Worm (Caenorhabditis elegans): ENCODE results near the gene F52H3.6.

ce11 chrII:10001065-10001464 lies 27.2 kb downstream of the F52H3.6 start, which contains the start of gene nlt-1:
- TF ChIP-seq ama-1 (optimal IDR thresholded peaks at IDR 0.05) (no peak), unc-62 (GFP tag; optimal IDR thresholded peaks at IDR 0.05) (no peak), snpc-4 (tag; optimal IDR thresholded peaks at IDR 0.05) (no peak), nfya-1 (tag; optimal IDR thresholded peaks at IDR 0.05; ENCODE audit: insufficient read depth) (no peak), ZK546.5 (tag; optimal IDR thresholded peaks at IDR 0.05) (no peak), nhr-25 (tag; optimal IDR thresholded peaks at IDR 0.05) (no peak), nhr-237 (tag; optimal IDR thresholded peaks at IDR 0.05) (no peak), sea-2 (GFP tag; optimal IDR thresholded peaks at IDR 0.05) (no peak), aly-2 (tag; optimal IDR thresholded peaks at IDR 0.05) (no peak), ztf-11 (tag; optimal IDR thresholded peaks at IDR 0.05) (no peak), elt-3 (tag; optimal IDR thresholded peaks at IDR 0.05) (no peak), nhr-76 (tag; optimal IDR thresholded peaks at IDR 0.05) (no peak)
